Fruit fly (Drosophila melanogaster) whole organism, prepupa: Measurements from ENCODE around the gene Fum2.
A peak's percentile ranks its signal among the peaks of the same experiment; 100 is the strongest.

Experiments used
- CG15336 ChIP-seq: fragments of 200-800 bp; sonication (Bioruptor generic); IDR thresholded peaks from 2 replicates; pipeline ENCODE4 v1.3.6; 2022; ENCODE audit warnings: missing biosample characterization, missing genetic modification characterization
- CG4318 ChIP-seq: fragments of 200-800 bp; sonication (Bioruptor generic); optimal IDR thresholded peaks from 3 replicates; lab custom pipeline; 2017; ENCODE audit warnings: missing biosample characterization, mild to moderate bottlenecking, missing genetic modification characterization
- CG8632 ChIP-seq: fragments of 200-800 bp; sonication (Bioruptor generic); optimal IDR thresholded peaks from 3 replicates; lab custom pipeline; 2016; ENCODE audit warnings: missing biosample characterization, missing genetic modification characterization
- Eip75B ChIP-seq: fragments of 200-800 bp; sonication (Bioruptor generic); optimal IDR thresholded peaks from 3 replicates; lab custom pipeline; 2016; ENCODE audit warnings: missing biosample characterization, missing genetic modification characterization
- Gug ChIP-seq: fragments of 200-800 bp; sonication (Bioruptor generic); IDR thresholded peaks from 2 replicates; pipeline ENCODE4 v1.3.6; 2022; ENCODE audit warnings: missing biosample characterization, missing genetic modification characterization
- Hr4 ChIP-seq: fragments of 200-800 bp; sonication (Bioruptor generic); optimal IDR thresholded peaks from 3 replicates; lab custom pipeline; 2016; ENCODE audit warnings: missing biosample characterization, missing genetic modification characterization
- Sox102F ChIP-seq: fragments of 200-800 bp; sonication (Bioruptor generic); optimal IDR thresholded peaks from 2 replicates; lab custom pipeline; 2016; ENCODE audit warnings: missing biosample characterization, mild to moderate bottlenecking, missing genetic modification characterization
- spab ChIP-seq: fragments of 200-800 bp; sonication (Bioruptor generic); optimal IDR thresholded peaks from 2 replicates; lab custom pipeline; 2017; ENCODE audit warnings: missing biosample characterization, mild to moderate bottlenecking, missing genetic modification characterization, missing genetic modification reagents
- vri ChIP-seq: fragments of 200-800 bp; sonication (Bioruptor generic); optimal IDR thresholded peaks from 3 replicates; lab custom pipeline; 2016; ENCODE audit warnings: missing biosample characterization, mild to moderate bottlenecking, missing genetic modification characterization

dm6 chrX:6711295-6711694, 29.7 kb downstream of the Fum2 start:
- peak; percentile 60 for TF ChIP-seq vri (GFP tag; lab: Kevin White, UChicago)
- peak; percentile 92 for TF ChIP-seq CG4318
- TF ChIP-seq Hr4, result peak; percentile 93
- TF ChIP-seq CG15336, result peak; percentile 95
- peak; percentile 83 for TF ChIP-seq Eip75B (GFP tag; lab: Kevin White, UChicago)
- peak; percentile 88 for TF ChIP-seq Gug (GFP tag; lab: Robert Waterston, UW)
- peak; percentile 63 for TF ChIP-seq spab (GFP tag; lab: Kevin White, UChicago)
- TF ChIP-seq CG8632 (GFP tag; lab: Kevin White, UChicago), result peak; percentile 60
- TF ChIP-seq Sox102F (GFP tag; lab: Kevin White, UChicago), result peak; percentile 64
